Worm (Caenorhabditis elegans): ENCODE results near the gene F21C10.6.

The F21C10.6 gene

DNA sequence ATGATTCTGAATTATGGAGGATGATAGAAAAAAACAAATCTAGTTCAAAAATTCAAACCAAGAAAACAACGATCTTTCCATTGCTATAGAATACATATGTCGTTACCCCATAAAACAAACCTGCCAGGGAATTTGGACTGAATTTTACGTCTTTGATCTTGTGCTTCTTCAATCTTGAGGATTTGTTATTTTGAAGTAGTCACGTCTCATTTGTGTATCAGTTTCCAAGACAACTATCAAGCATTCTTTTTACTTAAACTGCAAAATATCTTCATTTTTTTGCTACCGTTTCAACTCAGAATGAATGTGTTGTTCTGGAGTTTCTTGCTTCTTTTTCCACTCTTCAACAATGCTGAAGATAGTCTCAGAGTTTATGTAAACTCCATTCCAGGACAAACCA, 6.5 kb downstream of the F21C10.6 start, which contains the start of gene F21C10.19:
F21C10.19 (plus strand) TSS at position 301 of the 400 bp plus-strand sequence.
- TF ChIP-seq vab-7 (GFP tag; IDR thresholded peaks at IDR 0.05) (no peak), rbr-2 (tag; optimal IDR thresholded peaks at IDR 0.05) (no peak), nhr-10 (tag; optimal IDR thresholded peaks at IDR 0.05) (no peak), zfp-2 (tag; optimal IDR thresholded peaks at IDR 0.05) (no peak), ztf-7 (tag; optimal IDR thresholded peaks at IDR 0.05) (no peak), Y5F2A.4 (GFP tag; optimal IDR thresholded peaks at IDR 0.05) (no peak)

DNA sequence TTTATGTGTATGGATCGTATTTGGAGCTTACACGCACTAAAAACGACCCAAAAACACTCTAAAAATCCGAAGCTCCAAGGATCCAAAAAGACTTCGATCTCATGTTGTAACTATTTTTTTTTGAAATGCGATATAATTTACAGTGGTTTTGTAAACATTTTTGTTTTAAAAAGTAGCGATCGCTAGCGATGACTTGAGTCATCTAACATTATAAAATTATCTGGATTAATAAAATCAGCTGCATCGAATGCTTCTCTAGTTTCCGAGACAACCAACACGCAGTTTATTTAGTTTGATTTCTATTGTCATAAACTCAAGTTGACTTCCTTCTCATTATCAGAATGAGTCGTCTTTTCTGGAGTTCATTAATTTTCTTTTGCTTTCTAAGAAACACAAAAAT, 7.8 kb downstream of the F21C10.6 start, which contains the start of gene F21C10.1:
F21C10.1 (plus strand) TSS at position 301 of the 400 bp plus-strand sequence.
- no peak for TF ChIP-seq mxl-3 (GFP tag; optimal IDR thresholded peaks at IDR 0.05)
- TF ChIP-seq Y105C5A.15 (GFP tag; IDR thresholded peaks at IDR 0.05): no peak
- no peak for TF ChIP-seq lin-15B (tag; optimal IDR thresholded peaks at IDR 0.05)
- TF ChIP-seq mep-1 (tag; optimal IDR thresholded peaks at IDR 0.05): no peak
- TF ChIP-seq unc-39 (tag; optimal IDR thresholded peaks at IDR 0.05): no peak
- no peak for TF ChIP-seq mes-2 (tag; optimal IDR thresholded peaks at IDR 0.05; ENCODE audit: poor library complexity, severe bottlenecking)
- no peak for TF ChIP-seq daf-8 (GFP tag; IDR thresholded peaks at IDR 0.05)
- no peak for TF ChIP-seq lin-39 (tag; optimal IDR thresholded peaks at IDR 0.05)
- TF ChIP-seq saeg-2 (GFP tag; IDR thresholded peaks at IDR 0.05): no peak

DNA sequence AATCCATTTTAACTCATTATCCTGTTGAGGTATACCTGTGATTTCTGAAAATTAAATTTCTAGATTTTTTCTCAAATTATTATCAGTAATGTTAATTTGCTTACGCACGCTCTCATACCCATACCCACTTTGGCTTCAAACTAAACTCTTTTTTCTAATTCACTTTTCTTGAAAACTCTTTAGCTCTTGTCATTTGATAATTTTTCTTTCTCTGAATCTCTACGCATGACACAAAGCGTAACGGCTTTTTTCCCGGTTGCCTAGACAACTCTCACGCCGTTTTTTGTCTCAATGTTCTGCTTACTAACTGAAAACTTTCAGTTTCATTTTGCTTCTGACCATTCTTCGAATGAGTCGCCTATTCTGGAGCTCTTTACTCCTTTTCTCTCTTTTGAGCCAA, 9.7 kb downstream of the F21C10.6 start, which contains the start of gene B0222.1:
B0222.1 (plus strand) TSS at position 306 of the 400 bp plus-strand sequence.
- TF ChIP-seq unc-62 (GFP tag; optimal IDR thresholded peaks at IDR 0.05 in 1 of 2) (peak in 1 of 2 experiments; percentile 53), unc-62 (tag; optimal IDR thresholded peaks at IDR 0.05) (no peak), zfp-2 (tag; optimal IDR thresholded peaks at IDR 0.05) (no peak)

DNA sequence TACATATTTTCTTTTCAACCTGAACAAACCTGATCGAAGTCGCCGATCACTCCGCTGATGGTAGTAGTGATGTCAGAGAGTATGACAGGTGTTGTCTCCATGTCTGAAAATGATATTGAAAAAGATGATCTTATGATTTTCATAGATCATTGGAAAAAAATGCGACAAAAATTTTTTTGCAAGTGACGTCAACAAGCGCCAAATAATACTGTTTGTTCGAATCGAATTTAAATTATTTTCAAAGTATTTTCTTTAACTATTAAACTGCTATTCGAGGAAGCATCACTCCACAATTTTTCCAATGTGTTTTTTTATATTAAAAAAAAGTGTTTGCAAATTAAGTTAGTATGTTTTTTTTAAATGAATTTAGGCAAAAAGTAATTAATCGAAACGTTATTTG, 13.3 kb downstream of the F21C10.6 start, which contains the start of gene pitr-2:
pitr-2 (minus strand) TSS at position 101 of the 400 bp plus-strand sequence.
- TF ChIP-seq mxl-3 (GFP tag; optimal IDR thresholded peaks at IDR 0.05) (no peak), nhr-41 (GFP tag; IDR thresholded peaks at IDR 0.05) (no peak), daf-16 (GFP tag; optimal IDR thresholded peaks at IDR 0.05) (no peak), daf-16 (tag; optimal IDR thresholded peaks at IDR 0.05) (no peak), ZK337.2 (GFP tag; IDR thresholded peaks at IDR 0.05) (no peak), egl-27 (tag; optimal IDR thresholded peaks at IDR 0.05) (no peak), F49E8.2 (tag; optimal IDR thresholded peaks at IDR 0.05; ENCODE audit: borderline replicate concordance) (no peak), pqm-1 (tag; optimal IDR thresholded peaks at IDR 0.05) (no peak), Y75B8A.6 (GFP tag; IDR thresholded peaks at IDR 0.05) (no peak), zag-1 (tag; optimal IDR thresholded peaks at IDR 0.05) (no peak), mxl-2 (GFP tag; conservative IDR thresholded peaks at IDR 0.05) (no peak), lir-3 (tag; optimal IDR thresholded peaks at IDR 0.05) (no peak)

DNA sequence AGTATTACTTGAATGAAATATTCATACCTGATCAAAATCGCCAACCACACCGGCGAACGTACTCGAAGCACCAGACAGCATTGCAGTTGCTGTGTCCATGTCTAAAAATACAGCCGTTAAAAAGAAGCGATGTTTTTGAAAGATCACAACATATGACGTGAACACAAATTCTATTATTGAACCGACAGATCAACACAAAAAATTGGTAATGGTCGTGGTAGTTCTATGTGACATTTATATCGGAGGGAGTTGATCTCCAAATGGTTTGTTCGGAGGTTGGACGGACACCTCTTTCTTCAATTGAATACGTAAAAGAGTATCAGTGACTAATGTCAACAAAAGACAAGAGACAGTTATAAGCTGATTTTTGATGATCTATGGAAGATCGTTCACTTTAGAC, 17.0 kb downstream of the F21C10.6 start, which contains the start of gene pitr-3:
pitr-3 (minus strand) TSS at position 101 of the 400 bp plus-strand sequence.
- no peak for TF ChIP-seq ZK337.2 (GFP tag; IDR thresholded peaks at IDR 0.05)
- TF ChIP-seq lin-13 (GFP tag; optimal IDR thresholded peaks at IDR 0.05): no peak
- TF ChIP-seq Y105C5A.15 (GFP tag; IDR thresholded peaks at IDR 0.05): no peak
- no peak for TF ChIP-seq jun-1 (tag; optimal IDR thresholded peaks at IDR 0.05)
- no peak for TF ChIP-seq egl-27 (tag; optimal IDR thresholded peaks at IDR 0.05)
- TF ChIP-seq nhr-41 (GFP tag; IDR thresholded peaks at IDR 0.05): no peak
- no peak for TF ChIP-seq Y48G9A.11 (GFP tag; IDR thresholded peaks at IDR 0.05)
- no peak for TF ChIP-seq zfp-2 (tag; optimal IDR thresholded peaks at IDR 0.05)
- no peak for TF ChIP-seq pha-4 (GFP tag; IDR thresholded peaks at IDR 0.05)
- TF ChIP-seq pha-4 (tag; optimal IDR thresholded peaks at IDR 0.05): no peak
- TF ChIP-seq ceh-28 (tag; optimal IDR thresholded peaks at IDR 0.05): no peak
- no peak for TF ChIP-seq hmg-1.1 (GFP tag; IDR thresholded peaks at IDR 0.05)
- TF ChIP-seq ceh-44 (GFP tag; IDR thresholded peaks at IDR 0.05): no peak
- TF ChIP-seq nhr-42 (GFP tag; IDR thresholded peaks at IDR 0.05): no peak
- TF ChIP-seq ztf-11 (tag; optimal IDR thresholded peaks at IDR 0.05): no peak
- TF ChIP-seq hif-1 (tag; optimal IDR thresholded peaks at IDR 0.05): no peak
- TF ChIP-seq skn-1 (tag; optimal IDR thresholded peaks at IDR 0.05): no peak
- TF ChIP-seq ZK546.5 (tag; optimal IDR thresholded peaks at IDR 0.05): no peak
- TF ChIP-seq fkh-10 (GFP tag; optimal IDR thresholded peaks at IDR 0.05): no peak
